Fruit fly (Drosophila melanogaster): ENCODE measurements around the gene Lip1.
A peak's percentile ranks its signal among the peaks of the same experiment; 100 is the strongest.

Lip1 gene

DNA sequence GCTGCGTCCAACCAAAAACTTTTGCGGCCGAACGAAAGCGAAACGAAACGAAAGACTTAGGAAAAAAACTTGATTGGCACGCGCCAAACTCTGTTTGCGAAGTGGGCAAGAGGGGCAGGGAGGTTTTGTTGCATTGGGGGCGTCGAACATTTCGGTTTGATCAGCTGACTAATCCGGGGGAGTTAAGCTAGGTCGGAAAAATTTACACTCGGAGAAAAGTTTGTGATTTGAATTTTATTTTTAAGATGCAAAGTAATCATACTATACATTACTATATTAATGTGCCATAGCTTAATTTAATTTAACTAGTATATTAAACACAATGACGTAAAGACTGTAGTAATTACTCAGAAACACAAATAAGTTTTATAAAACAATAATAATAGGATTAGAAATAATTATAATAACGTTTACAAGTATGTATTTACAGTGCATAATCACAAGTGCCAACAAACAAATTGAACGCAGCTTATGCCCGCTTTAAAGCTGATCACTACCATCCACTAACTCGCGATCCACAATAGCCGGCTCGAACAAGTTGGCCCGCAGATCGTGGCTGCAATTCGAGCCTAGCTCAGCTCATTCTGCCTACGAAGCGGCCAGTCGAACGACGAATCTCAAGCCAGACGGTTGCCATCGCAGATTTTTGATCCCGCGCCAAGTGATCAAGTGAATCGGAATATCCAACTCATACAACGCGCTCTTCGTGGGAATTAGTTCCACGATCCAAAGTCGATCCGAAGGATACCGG lies 39.7 kb downstream of the Lip1 start, which contains the start of gene CG31871 (continued):
- TF ChIP-seq tx (GFP tag; optimal IDR thresholded peaks at IDR 0.05) (no peak), CG16813 (GFP tag; IDR thresholded peaks at IDR 0.05; ENCODE audit: partially characterized antibody) (no peak), CG17568 (GFP tag; optimal IDR thresholded peaks at IDR 0.05) (peak; percentile 42), tgo (GFP tag; IDR thresholded peaks at IDR 0.05) (peak; percentile 77), gsb (GFP tag; IDR thresholded peaks at IDR 0.05) (no peak), CG33213 (GFP tag; optimal IDR thresholded peaks at IDR 0.05) (no peak), CG2875 (GFP tag; optimal IDR thresholded peaks at IDR 0.05) (peak; percentile 52), CG10147 (GFP tag; optimal IDR thresholded peaks at IDR 0.05) (peak; percentile 68), cwo (GFP tag; optimal IDR thresholded peaks at IDR 0.05) (peak; percentile 63), CG18599 (GFP tag; optimal IDR thresholded peaks at IDR 0.05) (peak; percentile 64), insv (GFP tag; optimal IDR thresholded peaks at IDR 0.05) (no peak), Antp (GFP tag; optimal IDR thresholded peaks at IDR 0.05) (no peak), gfzf (GFP tag; optimal IDR thresholded peaks at IDR 0.05) (no peak), CG42726 (GFP tag; IDR thresholded peaks at IDR 0.05; ENCODE audit: partially characterized antibody) (no peak), CG18262 (tag; optimal IDR thresholded peaks at IDR 0.05) (peak; percentile 86), dati (GFP tag; IDR thresholded peaks at IDR 0.05) (no peak), crol (GFP tag; IDR thresholded peaks at IDR 0.05) (peak; percentile 55; the same call in 1 of the 2 replicates), ash1 (GFP tag; optimal IDR thresholded peaks at IDR 0.05) (no peak), psq (GFP tag; optimal IDR thresholded peaks at IDR 0.05) (no peak), Hand (GFP tag; optimal IDR thresholded peaks at IDR 0.05) (no peak), jumu (GFP tag; optimal IDR thresholded peaks at IDR 0.05) (no peak), sens-2 (GFP tag; IDR thresholded peaks at IDR 0.05) (no peak), kah (GFP tag; optimal IDR thresholded peaks at IDR 0.05) (peak; percentile 9), CG5953 (GFP tag; IDR thresholded peaks at IDR 0.05) (no peak; the same call in 1 of the 2 replicates), CG4617 (GFP tag; optimal IDR thresholded peaks at IDR 0.05; ENCODE audit: borderline replicate concordance) (no peak), CG14667 (GFP tag; IDR thresholded peaks at IDR 0.05) (peak; percentile 33; the same call in 1 of the 2 replicates), gcm (GFP tag; optimal IDR thresholded peaks at IDR 0.05) (no peak), MESR4 (GFP tag; optimal IDR thresholded peaks at IDR 0.05) (no peak), vvl (GFP tag; IDR thresholded peaks at IDR 0.05) (peak; percentile 79), Ptx1 (GFP tag; IDR thresholded peaks at IDR 0.05) (peak; percentile 75), CG15601 (tag; optimal IDR thresholded peaks at IDR 0.05) (peak; percentile 79), chm (GFP tag; IDR thresholded peaks at IDR 0.05) (0 out of 2 replicates have a peak, but pooled peaks have one; percentile 17), CG3838 (GFP tag; optimal IDR thresholded peaks at IDR 0.05) (no peak), danr (GFP tag; IDR thresholded peaks at IDR 0.05) (no peak), trem (tag; optimal IDR thresholded peaks at IDR 0.05) (peak; percentile 53), luna (GFP tag; optimal IDR thresholded peaks at IDR 0.05) (no peak), CG8281 (tag; optimal IDR thresholded peaks at IDR 0.05) (peak; percentile 55), h (optimal IDR thresholded peaks at IDR 0.05) (no peak), Poxn (GFP tag; IDR thresholded peaks at IDR 0.05) (no peak), sr (GFP tag; IDR thresholded peaks at IDR 0.05) (0 out of 3 replicates have a peak, but pooled peaks have one; percentile 11), CG12744 (GFP tag; optimal IDR thresholded peaks at IDR 0.05) (no peak), CG18619 (GFP tag; optimal IDR thresholded peaks at IDR 0.05) (peak; percentile 64), nerfin-2 (GFP tag; IDR thresholded peaks at IDR 0.05; ENCODE audit: partially characterized antibody) (no peak), CG15269 (tag; optimal IDR thresholded peaks at IDR 0.05) (peak; percentile 82), CG11560 (tag; IDR thresholded peaks at IDR 0.05) (no peak), CG4282 (GFP tag; optimal IDR thresholded peaks at IDR 0.05) (no peak), zen (tag; optimal IDR thresholded peaks at IDR 0.05) (peak; percentile 15), trh (GFP tag; optimal IDR thresholded peaks at IDR 0.05) (peak; percentile 18), usp (GFP tag; optimal IDR thresholded peaks at IDR 0.05) (no peak), phol (tag; optimal IDR thresholded peaks at IDR 0.05) (peak; percentile 88)
